Worm (Caenorhabditis elegans) whole organism, L4 larva: ENCODE data around the gene M05D6.5.

Experiments used
- aha-1 ChIP-seq: fragments of 150-350 bp; peaks from one replicate; lab custom pipeline; 2014; ENCODE audit warnings: missing biosample characterization, missing genetic modification characterization
- ceh-28 ChIP-seq: fragments of 150-350 bp; optimal IDR thresholded peaks from 2 replicates; lab custom pipeline; 2014; ENCODE audit warnings: missing biosample characterization, missing genetic modification reagents, missing genetic modification characterization
- ces-1 ChIP-seq: fragments of 150-350 bp; sonication (generic microtip); optimal IDR thresholded peaks from 4 replicates; lab custom pipeline; 2014; ENCODE audit warnings: missing biosample characterization, missing genetic modification reagents, missing genetic modification characterization
- dve-1 ChIP-seq: sonication (generic microtip); optimal IDR thresholded peaks from 2 replicates; lab custom pipeline; 2017; ENCODE audit warnings: antibody characterized with exemption, mild to moderate bottlenecking, missing genetic modification characterization, missing compliant biosample characterization; ENCODE audit not compliant: insufficient read depth
- lin-13 ChIP-seq: fragments of 150-350 bp; optimal IDR thresholded peaks from 2 replicates; lab custom pipeline; 2014; ENCODE audit warnings: missing biosample characterization, missing genetic modification reagents, missing genetic modification characterization
- madf-9 ChIP-seq: fragments of 200-800 bp; sonication (Bioruptor generic); conservative IDR thresholded peaks from 2 replicates; pipeline ENCODE4 v1.3.6; 2022; ENCODE audit warnings: missing genetic modification reagents, missing genetic modification characterization, missing compliant biosample characterization
- nhr-10 ChIP-seq: fragments of 150-350 bp; optimal IDR thresholded peaks from 2 replicates; lab custom pipeline; 2014; ENCODE audit warnings: missing biosample characterization, missing genetic modification characterization
- nhr-11 ChIP-seq: fragments of 150-350 bp; optimal IDR thresholded peaks from 2 replicates; lab custom pipeline; 2014; ENCODE audit warnings: missing biosample characterization, missing genetic modification characterization
- nhr-25 ChIP-seq: sonication (generic microtip); optimal IDR thresholded peaks from 2 replicates; lab custom pipeline; 2017; ENCODE audit warnings: missing genetic modification characterization, mild to moderate bottlenecking, missing compliant biosample characterization, antibody characterized with exemption, moderate library complexity, borderline replicate concordance; ENCODE audit not compliant: insufficient read depth
- tra-1 ChIP-seq: fragments of 200-800 bp; sonication (Bioruptor generic); IDR thresholded peaks from 2 replicates; pipeline ENCODE4 v1.3.6; 2022; ENCODE audit warnings: missing genetic modification reagents, missing genetic modification characterization, missing compliant biosample characterization
- zip-11 ChIP-seq: fragments of 200-800 bp; sonication (Bioruptor generic); IDR thresholded peaks from 2 replicates; pipeline ENCODE4 v1.3.6; 2022; ENCODE audit warnings: missing genetic modification characterization, missing compliant biosample characterization

DNA sequence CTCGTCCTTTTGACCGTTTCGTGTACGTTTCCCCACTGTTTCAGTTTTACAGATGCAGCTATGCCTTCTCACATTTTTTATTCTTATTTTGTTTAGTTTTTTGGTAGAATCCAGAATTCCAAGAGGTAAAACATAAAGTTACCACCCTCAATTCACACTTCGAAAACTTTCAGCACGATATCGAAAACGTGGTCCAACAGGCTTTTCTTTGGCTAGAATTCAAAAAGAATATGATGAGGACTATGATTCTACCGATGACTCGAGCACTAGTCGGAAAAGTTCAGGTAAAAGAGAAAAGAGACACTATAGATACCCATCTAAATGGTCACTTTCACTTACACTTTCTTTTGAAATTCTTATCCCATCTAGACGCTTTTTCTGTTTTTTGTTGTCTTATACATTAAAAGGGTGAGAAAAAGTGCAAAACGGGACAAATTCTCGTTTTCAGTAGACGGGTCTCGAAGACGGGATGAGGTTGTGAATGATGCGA lies 12.3 kb upstream of the M05D6.5 start, which contains the start of gene M05D6.9:
- TF ChIP-seq aha-1 (tag; lab: Kevin White, UChicago) (no peak), nhr-25 (tag; lab: Kevin White, UChicago) (no peak), nhr-10 (no peak), tra-1 (GFP tag; lab: Robert Waterston, UW) (no peak), madf-9 (GFP tag; lab: Robert Waterston, UW) (no peak), lin-13 (GFP tag; lab: Kevin White, UChicago) (no peak), ceh-28 (tag; lab: Kevin White, UChicago) (no peak), dve-1 (no peak), ces-1 (no peak), zip-11 (no peak), nhr-11 (tag; lab: Kevin White, UChicago) (no peak)
